Worm (Caenorhabditis elegans) whole organism, late embryonic: ENCODE data around the gene srh-250.

Experiments
- F13H6.1 ChIP-seq: sonication (generic microtip); optimal IDR thresholded peaks from 2 replicates; lab custom pipeline; 2016; ENCODE audit warnings: missing genetic modification characterization, missing compliant biosample characterization
- ama-1 ChIP-seq: fragments of 150-350 bp; optimal IDR thresholded peaks from 2 replicates; lab custom pipeline; 2014
- hlh-8 ChIP-seq: sonication (generic microtip); optimal IDR thresholded peaks from 2 replicates; lab custom pipeline; 2016; ENCODE audit warnings: missing genotype, missing genetic modification characterization, missing compliant biosample characterization
- pha-4 ChIP-seq: fragments of 150-350 bp; optimal IDR thresholded peaks from 2 replicates; lab custom pipeline; 2018; ENCODE audit warnings: missing biosample characterization, missing genetic modification reagents, missing genetic modification characterization
- unc-3 ChIP-seq, 2 experiments: fragments of 200-800 bp in 1 of 2; sonication (Bioruptor generic) in 1 of 2; sonication (generic microtip) in 1 of 2; conservative IDR thresholded peaks in 1 of 2; optimal IDR thresholded peaks in 1 of 2; 2 replicates each; pipeline versions ENCODE4 v1.3.6 to Lab custom; 2016 to 2022; ENCODE audit warnings: missing compliant biosample characterization in 2 of 2, missing genetic modification characterization in 2 of 2, missing genetic modification reagents in 1 of 2
- unc-86 ChIP-seq: sonication (generic microtip); optimal IDR thresholded peaks from 2 replicates; lab custom pipeline; 2016; ENCODE audit warnings: missing genetic modification characterization, missing compliant biosample characterization

ce11 chrII:3891124-3891523 lies 12.7 kb downstream of the srh-250 start, which contains the start of gene F53C3.8:
- TF ChIP-seq unc-86 (tag; lab: Kevin White, UChicago) (no peak), hlh-8 (tag; lab: Kevin White, UChicago) (no peak), pha-4 (no peak), ama-1 (lab: Kevin White, UChicago) (no peak), F13H6.1 (tag; lab: Kevin White, UChicago) (no peak), unc-3 (GFP tag; conservative IDR thresholded peaks at IDR 0.05; lab: Robert Waterston, UW) (no peak), unc-3 (tag; optimal IDR thresholded peaks at IDR 0.05; lab: Kevin White, UChicago) (no peak)
